Worm (Caenorhabditis elegans): ENCODE data around the gene srx-135.

srx-135 gene

ce11 chrV:13878226-13878625 lies 19.2 kb downstream of the srx-135 start:
- TF ChIP-seq mdl-1 (tag; optimal IDR thresholded peaks at IDR 0.05) (peak in 1 of 2 experiments; percentile 13), lin-39 (tag; optimal IDR thresholded peaks at IDR 0.05) (no peak), zag-1 (tag; optimal IDR thresholded peaks at IDR 0.05) (no peak), unc-62 (GFP tag; optimal IDR thresholded peaks at IDR 0.05) (no peak), snu-23 (GFP tag; optimal IDR thresholded peaks at IDR 0.05) (peak; percentile 7), C34B4.2 (tag; optimal IDR thresholded peaks at IDR 0.05) (no peak), pqm-1 (tag; optimal IDR thresholded peaks at IDR 0.05) (no peak), ces-1 (GFP tag; optimal IDR thresholded peaks at IDR 0.05) (no peak), swsn-7 (tag; optimal IDR thresholded peaks at IDR 0.05) (no peak), ceh-8 (GFP tag; optimal IDR thresholded peaks at IDR 0.05) (no peak), nhr-47 (tag; optimal IDR thresholded peaks at IDR 0.05) (no peak), lsy-2 (tag; optimal IDR thresholded peaks at IDR 0.05) (no peak), ceh-63 (GFP tag; optimal IDR thresholded peaks at IDR 0.05) (no peak), unc-86 (tag; optimal IDR thresholded peaks at IDR 0.05) (no peak), nhr-84 (tag; optimal IDR thresholded peaks at IDR 0.05) (no peak), mep-1 (tag; optimal IDR thresholded peaks at IDR 0.05) (no peak), blmp-1 (tag; optimal IDR thresholded peaks at IDR 0.05) (peak; percentile 48), isw-1 (GFP tag; IDR thresholded peaks at IDR 0.05) (no peak), aly-2 (tag; optimal IDR thresholded peaks at IDR 0.05) (no peak), rnt-1 (tag; optimal IDR thresholded peaks at IDR 0.05) (no peak), ceh-90 (tag; optimal IDR thresholded peaks at IDR 0.05) (no peak), ets-5 (GFP tag; IDR thresholded peaks at IDR 0.05) (no peak), C04F5.9 (tag; optimal IDR thresholded peaks at IDR 0.05) (no peak), sup-37 (GFP tag; optimal IDR thresholded peaks at IDR 0.05) (no peak), nhr-85 (tag) (peak; percentile 28), egl-27 (tag; optimal IDR thresholded peaks at IDR 0.05) (no peak), efl-3 (GFP tag; optimal IDR thresholded peaks at IDR 0.05) (no peak), nhr-11 (tag; optimal IDR thresholded peaks at IDR 0.05) (no peak), elt-3 (tag; optimal IDR thresholded peaks at IDR 0.05) (peak in 3 of 6 experiments; percentile 24 to 59 (median 31)), vab-15 (tag; optimal IDR thresholded peaks at IDR 0.05) (no peak), C16A3.4 (tag; optimal IDR thresholded peaks at IDR 0.05) (no peak), nhr-19 (GFP tag; conservative IDR thresholded peaks at IDR 0.05) (no peak), dsc-1 (tag; optimal IDR thresholded peaks at IDR 0.05) (no peak), unc-30 (tag; optimal IDR thresholded peaks at IDR 0.05) (no peak), hlh-17 (GFP tag; optimal IDR thresholded peaks at IDR 0.05; ENCODE audit: borderline replicate concordance) (no peak), snpc-4 (tag; optimal IDR thresholded peaks at IDR 0.05) (no peak), ama-1 (optimal IDR thresholded peaks at IDR 0.05) (no peak), dpl-1 (GFP tag; optimal IDR thresholded peaks at IDR 0.05) (peak in 1 of 3 experiments; percentile 35), nhr-71 (tag; optimal IDR thresholded peaks at IDR 0.05) (peak; percentile 26), grh-1 (GFP tag; IDR thresholded peaks at IDR 0.05) (no peak), unc-130 (tag; optimal IDR thresholded peaks at IDR 0.05) (no peak), lin-14 (GFP tag; optimal IDR thresholded peaks at IDR 0.05) (peak; percentile 46), egl-13 (tag; optimal IDR thresholded peaks at IDR 0.05) (no peak), sox-4 (tag; optimal IDR thresholded peaks at IDR 0.05) (no peak), mab-9 (GFP tag; IDR thresholded peaks at IDR 0.05) (no peak), lin-13 (GFP tag; optimal IDR thresholded peaks at IDR 0.05) (no peak), zip-4 (GFP tag; optimal IDR thresholded peaks at IDR 0.05) (no peak), nhr-76 (tag; optimal IDR thresholded peaks at IDR 0.05) (no peak), fkh-10 (GFP tag; optimal IDR thresholded peaks at IDR 0.05) (no peak), lin-35 (GFP tag; optimal IDR thresholded peaks at IDR 0.05) (peak in 1 of 2 experiments; percentile 20), lir-3 (tag; optimal IDR thresholded peaks at IDR 0.05; ENCODE audit: poor library complexity) (no peak), elt-2 (tag; optimal IDR thresholded peaks at IDR 0.05) (peak; percentile 76), pag-3 (tag; optimal IDR thresholded peaks at IDR 0.05; ENCODE audit: borderline replicate concordance, insufficient read depth) (peak; percentile 42)
